Worm (Caenorhabditis elegans) whole organism, mixed stage, embryonic: ENCODE data around the gene Y39B6A.9.

ENCODE experiments used
- blmp-1 ChIP-seq: fragments of 150-350 bp; optimal IDR thresholded peaks from 2 replicates; lab custom pipeline; 2014; ENCODE audit warnings: missing biosample characterization, missing genetic modification characterization
- ces-1 ChIP-seq: fragments of 150-350 bp; optimal IDR thresholded peaks from 2 replicates; lab custom pipeline; 2014; ENCODE audit warnings: missing biosample characterization, missing genetic modification reagents, missing genetic modification characterization
- elt-1 ChIP-seq: sonication (generic microtip); optimal IDR thresholded peaks from 2 replicates; lab custom pipeline; 2017; ENCODE audit warnings: missing genetic modification characterization, mild to moderate bottlenecking, missing compliant biosample characterization, antibody characterized with exemption, moderate library complexity, borderline replicate concordance; ENCODE audit not compliant: insufficient read depth
- elt-3 ChIP-seq: fragments of 150-350 bp; optimal IDR thresholded peaks from 2 replicates; lab custom pipeline; 2014; ENCODE audit warnings: missing biosample characterization, missing genetic modification characterization
- lin-13 ChIP-seq: fragments of 150-350 bp; optimal IDR thresholded peaks from 2 replicates; lab custom pipeline; 2014; ENCODE audit warnings: missing biosample characterization, missing genetic modification characterization
- mep-1 ChIP-seq: fragments of 150-350 bp; optimal IDR thresholded peaks from 2 replicates; lab custom pipeline; 2017; ENCODE audit warnings: missing biosample characterization, missing genetic modification reagents, missing genetic modification characterization, inconsistent platforms
- nhr-12 ChIP-seq: fragments of 150-350 bp; optimal IDR thresholded peaks from 2 replicates; lab custom pipeline; 2014; ENCODE audit warnings: missing biosample characterization, missing genetic modification characterization
- nhr-237 ChIP-seq: fragments of 150-350 bp; optimal IDR thresholded peaks from 2 replicates; lab custom pipeline; 2014; ENCODE audit warnings: missing biosample characterization, missing genetic modification characterization
- nhr-28 ChIP-seq: fragments of 150-350 bp; optimal IDR thresholded peaks from 2 replicates; lab custom pipeline; 2014; ENCODE audit warnings: missing biosample characterization, missing genetic modification characterization
- nhr-76 ChIP-seq: sonication (generic microtip); optimal IDR thresholded peaks from 2 replicates; lab custom pipeline; 2017; ENCODE audit warnings: missing biosample characterization, missing genetic modification characterization
- sem-2 ChIP-seq: fragments of 200-800 bp; sonication (Bioruptor generic); optimal IDR thresholded peaks from 2 replicates; lab custom pipeline; 2018; ENCODE audit warnings: mild to moderate bottlenecking, missing genetic modification characterization, missing compliant biosample characterization
- snpc-4 ChIP-seq: fragments of 150-350 bp; optimal IDR thresholded peaks from 2 replicates; lab custom pipeline; 2014; ENCODE audit warnings: missing biosample characterization, missing genetic modification characterization
- unc-39 ChIP-seq: fragments of 150-350 bp; optimal IDR thresholded peaks from 2 replicates; lab custom pipeline; 2014; ENCODE audit warnings: missing biosample characterization, missing genetic modification characterization
- unc-62 ChIP-seq: fragments of 150-350 bp; optimal IDR thresholded peaks from 2 replicates; lab custom pipeline; 2014; ENCODE audit warnings: missing biosample characterization, missing genetic modification reagents, missing genetic modification characterization

DNA sequence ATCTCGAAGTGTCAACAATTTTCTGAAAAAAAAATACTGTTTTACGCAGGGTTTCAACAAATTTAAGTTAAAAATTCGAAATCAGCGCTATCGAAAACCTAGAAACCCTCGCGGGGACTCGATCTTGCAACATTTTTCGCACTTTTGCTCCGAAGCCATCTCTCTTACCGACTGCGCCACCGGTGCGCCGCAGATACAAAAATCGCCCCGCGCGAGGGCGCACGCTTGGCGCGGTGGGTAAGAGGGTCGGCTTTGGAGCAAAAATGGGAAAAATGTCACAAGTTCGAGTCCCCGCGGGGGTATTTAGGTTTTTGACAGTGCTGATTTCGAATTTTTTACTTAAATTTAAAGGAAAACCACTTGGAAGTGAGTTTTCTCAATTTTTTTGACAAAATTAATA is 45.4 kb upstream of the Y39B6A.9 start:
- no peak for TF ChIP-seq snpc-4 (tag; lab: Kevin White, UChicago)
- TF ChIP-seq mep-1 (tag; lab: Kevin White, UChicago) = no peak
- no peak for TF ChIP-seq unc-39 (tag; lab: Kevin White, UChicago)
- no peak for TF ChIP-seq lin-13
- TF ChIP-seq sem-2 = no peak
- no peak for TF ChIP-seq ces-1 (GFP tag; lab: Kevin White, UChicago)
- TF ChIP-seq nhr-28 = no peak
- no peak for TF ChIP-seq nhr-12 (tag; lab: Kevin White, UChicago)
- no peak for TF ChIP-seq elt-3 (tag; lab: Kevin White, UChicago)
- TF ChIP-seq elt-1 (tag; lab: Kevin White, UChicago) = no peak
- TF ChIP-seq blmp-1 (tag; lab: Kevin White, UChicago) = no peak
- no peak for TF ChIP-seq unc-62 (GFP tag; lab: Kevin White, UChicago)
- TF ChIP-seq nhr-76 = no peak
- TF ChIP-seq nhr-237 (tag; lab: Kevin White, UChicago) = no peak
